Worm (Caenorhabditis elegans): ENCODE measurements around the gene chil-8.

DNA sequence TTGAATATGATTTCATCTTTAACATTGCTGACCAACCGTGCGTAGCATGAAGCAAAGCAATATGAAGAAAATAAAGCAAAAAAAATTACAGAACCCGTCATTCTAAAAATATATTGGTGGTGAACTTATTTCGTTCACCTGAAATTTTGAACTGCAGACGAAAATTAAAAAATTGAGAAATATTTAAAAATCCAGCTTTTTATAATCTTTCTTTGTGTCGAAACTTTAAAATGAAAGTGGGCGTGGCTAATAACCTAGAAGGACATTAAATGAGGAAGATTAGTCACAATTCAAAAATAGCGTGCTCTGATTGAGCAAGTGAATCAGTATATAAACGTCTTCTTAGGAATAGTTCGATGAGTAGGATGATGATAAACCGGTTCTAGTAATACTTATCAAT is 23.4 kb downstream of the chil-8 start, which contains the start of gene old-2:
- TF ChIP-seq ztf-4 (tag; optimal IDR thresholded peaks at IDR 0.05): no peak
- TF ChIP-seq egl-27 (tag; optimal IDR thresholded peaks at IDR 0.05): no peak
- TF ChIP-seq ztf-11 (tag; optimal IDR thresholded peaks at IDR 0.05): no peak
- no peak for TF ChIP-seq nhr-11 (tag; optimal IDR thresholded peaks at IDR 0.05)
- no peak for TF ChIP-seq isw-1 (GFP tag; IDR thresholded peaks at IDR 0.05)
- TF ChIP-seq nhr-237 (tag; optimal IDR thresholded peaks at IDR 0.05): no peak
- no peak for TF ChIP-seq hlh-4 (tag; optimal IDR thresholded peaks at IDR 0.05)
- no peak for TF ChIP-seq alr-1 (tag; optimal IDR thresholded peaks at IDR 0.05; ENCODE audit: borderline replicate concordance)
- TF ChIP-seq mdl-1 (tag; optimal IDR thresholded peaks at IDR 0.05): no peak

All from whole organism, L1 larva.